Fruit fly (Drosophila melanogaster) S2 (cell line): ENCODE data around the gene CG31274.

Experiments
- CG8478 ChIP-seq: fragments of >200 bp; optimal IDR thresholded peaks from 2 replicates; lab custom pipeline; 2018
- CTCF ChIP-seq, 2 experiments: fragments of >200 bp; optimal IDR thresholded peaks; 2 replicates each; lab custom pipeline; 2018

- TF ChIP-seq CG8478 (lab: Kevin White, UChicago) (no peak), CTCF (optimal IDR thresholded peaks at IDR 0.05; lab: Kevin White, UChicago) (no peak)
Observed at dm6 chr3R:16980958-16981623, 11.7 kb upstream of the CG31274 start.
